Worm (Caenorhabditis elegans) whole organism, young adult: ENCODE results near the gene srg-58.

Source experiments
- attf-3 ChIP-seq: fragments of 200-800 bp; sonication (Bioruptor generic); conservative IDR thresholded peaks from 2 replicates; pipeline ENCODE4 v1.3.6; 2022; ENCODE audit warnings: missing genetic modification reagents, missing genetic modification characterization, missing compliant biosample characterization
- ceh-100 ChIP-seq: fragments of 200-800 bp; sonication (Bioruptor generic); IDR thresholded peaks from 2 replicates; pipeline ENCODE4 v1.3.6; 2022; ENCODE audit warnings: missing genetic modification reagents, missing genetic modification characterization, missing compliant biosample characterization
- ceh-58 ChIP-seq: fragments of 200-800 bp; sonication (Bioruptor generic); IDR thresholded peaks from 2 replicates; pipeline ENCODE4 v1.3.6; 2022; ENCODE audit warnings: missing genetic modification characterization, missing compliant biosample characterization
- dpl-1 ChIP-seq: fragments of 150-350 bp; optimal IDR thresholded peaks from 2 replicates; lab custom pipeline; 2014; ENCODE audit warnings: missing biosample characterization, missing genetic modification reagents, missing genetic modification characterization
- egrh-3 ChIP-seq: fragments of 200-800 bp; sonication (Bioruptor generic); IDR thresholded peaks from 2 replicates; pipeline ENCODE4 v1.3.6; 2022; ENCODE audit warnings: missing genetic modification reagents, missing genetic modification characterization, missing compliant biosample characterization
- madf-6 ChIP-seq: fragments of 200-800 bp; sonication (Bioruptor generic); IDR thresholded peaks from 2 replicates; pipeline ENCODE4 v1.3.6; 2022; ENCODE audit warnings: missing genetic modification reagents, missing genetic modification characterization, missing compliant biosample characterization
- madf-8 ChIP-seq: fragments of 200-800 bp; sonication (Bioruptor generic); conservative IDR thresholded peaks from 2 replicates; pipeline ENCODE4 v1.3.6; 2022; ENCODE audit warnings: missing genetic modification reagents, missing genetic modification characterization, missing compliant biosample characterization
- mcd-1 ChIP-seq: fragments of 200-800 bp; sonication (Bioruptor generic); IDR thresholded peaks from 2 replicates; pipeline ENCODE4 v1.3.6; 2022; ENCODE audit warnings: missing genetic modification reagents, missing genetic modification characterization, missing compliant biosample characterization
- nhr-179 ChIP-seq: sonication (generic microtip); optimal IDR thresholded peaks from 2 replicates; lab custom pipeline; 2016; ENCODE audit warnings: mild to moderate bottlenecking, missing genetic modification characterization, missing compliant biosample characterization
- nhr-27 ChIP-seq: fragments of 200-800 bp; sonication (Bioruptor generic); optimal IDR thresholded peaks from 2 replicates; lab custom pipeline; 2018; ENCODE audit warnings: mild to moderate bottlenecking, missing genetic modification characterization, moderate library complexity, missing compliant biosample characterization
- rcor-1 ChIP-seq: fragments of 200-800 bp; sonication (Bioruptor generic); IDR thresholded peaks from 2 replicates; pipeline ENCODE4 v1.3.6; 2022; ENCODE audit warnings: missing genetic modification reagents, missing genetic modification characterization, missing compliant biosample characterization
- rpc-1 ChIP-seq, 2 experiments: fragments of 150-350 bp in 1 of 2; sonication (generic microtip) in 1 of 2; optimal IDR thresholded peaks; 2 replicates each; lab custom pipeline; 2014 to 2018; ENCODE audit warnings: missing biosample characterization in 1 of 2, missing genetic modification characterization in 1 of 2, missing genetic modification reagents in 1 of 2, missing genotype in 1 of 2
- snpc-4 ChIP-seq, 5 experiments: fragments of 150-350 bp in 1 of 5; sonication (generic microtip) in 4 of 5; optimal IDR thresholded peaks; 2 replicates each; lab custom pipeline; 2014 to 2018; ENCODE audit warnings: missing genetic modification characterization in 5 of 5, missing biosample characterization in 3 of 5, antibody characterized with exemption in 2 of 5, mild to moderate bottlenecking in 2 of 5, missing compliant biosample characterization in 2 of 5, missing genotype in 2 of 5, moderate library complexity in 2 of 5, missing genetic modification reagents in 1 of 5
- unc-62 ChIP-seq: fragments of 150-350 bp; optimal IDR thresholded peaks from 2 replicates; lab custom pipeline; 2014; ENCODE audit warnings: missing biosample characterization, missing genetic modification reagents, missing genetic modification characterization

ce11 chrV:2742298-2742697 lies 17.1 kb downstream of the srg-58 start, which contains the start of gene srg-62:
- TF ChIP-seq madf-6 (no peak), rcor-1 (GFP tag; lab: Robert Waterston, UW) (no peak), ceh-100 (GFP tag; lab: Robert Waterston, UW) (no peak), madf-8 (GFP tag; lab: Robert Waterston, UW) (no peak), ceh-58 (no peak), unc-62 (no peak), nhr-179 (tag; lab: Kevin White, UChicago) (no peak), dpl-1 (GFP tag; lab: Kevin White, UChicago) (no peak), rpc-1 (optimal IDR thresholded peaks at IDR 0.05; lab: Kevin White, UChicago) (no peak), rpc-1 (tag; optimal IDR thresholded peaks at IDR 0.05; lab: Kevin White, UChicago) (no peak), snpc-4 (GFP tag; optimal IDR thresholded peaks at IDR 0.05; lab: Kevin White, UChicago) (no peak), snpc-4 (tag; optimal IDR thresholded peaks at IDR 0.05; lab: Kevin White, UChicago) (no peak), nhr-27 (no peak), mcd-1 (GFP tag; lab: Robert Waterston, UW) (no peak), attf-3 (no peak), egrh-3 (no peak)
